Fruit fly (Drosophila melanogaster) whole organism, embryonic: ENCODE measurements around the gene klar.

Experiments
- Adf1 ChIP-seq: fragments of 200-800 bp; sonication (Bioruptor generic); IDR thresholded peaks from 2 replicates; pipeline ENCODE4 v1.3.6; 2022; ENCODE audit warnings: missing biosample characterization, missing genetic modification characterization
- Atf3 ChIP-seq: fragments of 200-800 bp; sonication (Bioruptor generic); optimal IDR thresholded peaks from 3 replicates; lab custom pipeline; 2016; ENCODE audit warnings: missing biosample characterization, missing genetic modification characterization
- BtbVII ChIP-seq: fragments of 200-800 bp; sonication (Bioruptor generic); optimal IDR thresholded peaks from 3 replicates; lab custom pipeline; 2017; ENCODE audit warnings: missing biosample characterization, mild to moderate bottlenecking, missing genetic modification characterization
- C15 ChIP-seq: fragments of 200-800 bp; sonication (Bioruptor generic); IDR thresholded peaks from 3 replicates; pipeline ENCODE4 v1.3.6; 2022; ENCODE audit warnings: missing biosample characterization, missing genetic modification characterization
- CG12391 ChIP-seq: fragments of 200-800 bp; sonication (Bioruptor generic); optimal IDR thresholded peaks from 3 replicates; lab custom pipeline; 2018; ENCODE audit warnings: missing biosample characterization, mild to moderate bottlenecking, missing genetic modification characterization, moderate library complexity
- CG13424 ChIP-seq: fragments of 200-800 bp; sonication (Bioruptor generic); optimal IDR thresholded peaks from 2 replicates; lab custom pipeline; 2019; ENCODE audit warnings: missing biosample characterization, mild to moderate bottlenecking, missing genetic modification characterization, moderate library complexity
- CG13894 ChIP-seq: fragments of 200-800 bp; sonication (Bioruptor generic); optimal IDR thresholded peaks from 3 replicates; lab custom pipeline; 2018; ENCODE audit warnings: missing biosample characterization, mild to moderate bottlenecking, missing genetic modification characterization, moderate library complexity
- CG15601 ChIP-seq: fragments of 200-800 bp; sonication (Bioruptor generic); optimal IDR thresholded peaks from 3 replicates; lab custom pipeline; 2019; ENCODE audit warnings: missing biosample characterization, mild to moderate bottlenecking, missing genetic modification characterization, moderate library complexity
- CG17328 ChIP-seq: fragments of 200-800 bp; sonication (Bioruptor generic); IDR thresholded peaks from 2 replicates; pipeline ENCODE4 v1.3.6; 2022; ENCODE audit warnings: missing biosample characterization, missing genetic modification characterization
- CG17359 ChIP-seq: fragments of 200-800 bp; sonication (Bioruptor generic); optimal IDR thresholded peaks from 3 replicates; lab custom pipeline; 2018; ENCODE audit warnings: missing biosample characterization, mild to moderate bottlenecking, missing genetic modification characterization, moderate library complexity
- CG17385 ChIP-seq: fragments of 200-800 bp; sonication (Bioruptor generic); optimal IDR thresholded peaks from 3 replicates; lab custom pipeline; 2018; ENCODE audit warnings: missing biosample characterization, mild to moderate bottlenecking, missing genetic modification characterization
- CG4730 ChIP-seq: fragments of 200-800 bp; sonication (Bioruptor generic); IDR thresholded peaks from 2 replicates; pipeline ENCODE4 v1.3.6; 2022; ENCODE audit warnings: missing biosample characterization, missing genetic modification characterization
- CG6813 ChIP-seq: fragments of 200-800 bp; sonication (Bioruptor generic); optimal IDR thresholded peaks from 2 replicates; lab custom pipeline; 2017; ENCODE audit warnings: missing biosample characterization, missing genetic modification characterization, mild to moderate bottlenecking, moderate library complexity, missing genetic modification reagents
- CG7556 ChIP-seq: fragments of 200-800 bp; sonication (Bioruptor generic); optimal IDR thresholded peaks from 2 replicates; lab custom pipeline; 2017; ENCODE audit warnings: missing biosample characterization, mild to moderate bottlenecking, missing genetic modification characterization
- CG9797 ChIP-seq: fragments of 200-800 bp; sonication (Bioruptor generic); optimal IDR thresholded peaks from 3 replicates; lab custom pipeline; 2018; ENCODE audit warnings: missing biosample characterization, mild to moderate bottlenecking, missing genetic modification characterization
- CrebB ChIP-seq: fragments of 200-800 bp; sonication (Bioruptor generic); optimal IDR thresholded peaks from 3 replicates; lab custom pipeline; 2018; ENCODE audit warnings: missing biosample characterization, mild to moderate bottlenecking, missing genetic modification characterization
- Fer1 ChIP-seq: fragments of 200-800 bp; sonication (Bioruptor generic); optimal IDR thresholded peaks from 2 replicates; lab custom pipeline; 2017; ENCODE audit warnings: missing biosample characterization, mild to moderate bottlenecking, missing genetic modification characterization
- H15 ChIP-seq: fragments of 200-800 bp; sonication (Bioruptor generic); IDR thresholded peaks from 3 replicates; pipeline ENCODE4 v1.3.6; 2022; ENCODE audit warnings: missing biosample characterization, missing genetic modification characterization
- Hmr ChIP-seq: fragments of 200-800 bp; sonication (Bioruptor generic); optimal IDR thresholded peaks from 3 replicates; lab custom pipeline; 2017; ENCODE audit warnings: mild to moderate bottlenecking, missing biosample characterization, missing genetic modification reagents, missing genetic modification characterization
- Hsf ChIP-seq: fragments of 200-800 bp; sonication (Bioruptor generic); optimal IDR thresholded peaks from 3 replicates; lab custom pipeline; 2016; ENCODE audit warnings: missing biosample characterization, missing genetic modification characterization
- MBD-R2 ChIP-seq: fragments of 200-800 bp; sonication (Bioruptor generic); IDR thresholded peaks from 2 replicates; pipeline ENCODE4 v1.3.6; 2022; ENCODE audit warnings: missing biosample characterization, missing genetic modification characterization
- Med ChIP-seq: fragments of 200-800 bp; sonication (Bioruptor generic); peaks from one replicate; lab custom pipeline; 2016; ENCODE audit warnings: missing biosample characterization, missing genetic modification characterization, mild to moderate bottlenecking, inconsistent platforms, moderate library complexity
- Mrtf ChIP-seq: fragments of 200-800 bp; sonication (Bioruptor generic); IDR thresholded peaks from 3 replicates; pipeline ENCODE4 v1.3.6; 2022; ENCODE audit warnings: missing biosample characterization, missing genetic modification characterization
- NC2β ChIP-seq: fragments of 200-800 bp; sonication (Bioruptor generic); optimal IDR thresholded peaks from 2 replicates; lab custom pipeline; 2016; ENCODE audit warnings: missing biosample characterization, missing genetic modification characterization
- Nf-YB ChIP-seq: fragments of 200-800 bp; sonication (Bioruptor generic); optimal IDR thresholded peaks from 3 replicates; lab custom pipeline; 2019; ENCODE audit warnings: missing biosample characterization, mild to moderate bottlenecking, missing genetic modification characterization, moderate library complexity
- ase ChIP-seq: fragments of 200-800 bp; sonication (Bioruptor generic); IDR thresholded peaks from 3 replicates; pipeline ENCODE4 v1.3.6; 2022; ENCODE audit warnings: missing biosample characterization, missing genetic modification characterization
- btn ChIP-seq: fragments of 200-800 bp; sonication (Bioruptor generic); optimal IDR thresholded peaks from 2 replicates; lab custom pipeline; 2016; ENCODE audit warnings: missing biosample characterization, missing genetic modification characterization
- caup ChIP-seq: fragments of 200-800 bp; sonication (Bioruptor generic); optimal IDR thresholded peaks from 3 replicates; lab custom pipeline; 2017; ENCODE audit warnings: missing biosample characterization, mild to moderate bottlenecking, missing genetic modification characterization, moderate library complexity; ENCODE audit not compliant: severe bottlenecking
- ci ChIP-seq: fragments of 200-800 bp; sonication (Bioruptor generic); IDR thresholded peaks from 3 replicates; pipeline ENCODE4 v1.3.6; 2022; ENCODE audit warnings: missing biosample characterization, missing genetic modification characterization
- ems ChIP-seq: fragments of 200-800 bp; sonication (Bioruptor generic); optimal IDR thresholded peaks from 3 replicates; lab custom pipeline; 2016; ENCODE audit warnings: missing biosample characterization, missing genetic modification characterization
- fd96Cb ChIP-seq: fragments of 200-800 bp; sonication (Bioruptor generic); optimal IDR thresholded peaks from 2 replicates; lab custom pipeline; 2018; ENCODE audit warnings: missing biosample characterization, mild to moderate bottlenecking, missing genetic modification characterization, moderate library complexity
- ftz-f1 ChIP-seq: fragments of 200-800 bp; sonication (Bioruptor generic); optimal IDR thresholded peaks from 2 replicates; lab custom pipeline; 2016; ENCODE audit warnings: missing biosample characterization, missing genetic modification characterization
- kah ChIP-seq: fragments of 200-800 bp; sonication (Bioruptor generic); optimal IDR thresholded peaks from 2 replicates; lab custom pipeline; 2018; ENCODE audit warnings: missing biosample characterization, mild to moderate bottlenecking, missing genetic modification characterization
- lbe ChIP-seq: fragments of 200-800 bp; sonication (Bioruptor generic); optimal IDR thresholded peaks from 2 replicates; lab custom pipeline; 2016; ENCODE audit warnings: missing biosample characterization, mild to moderate bottlenecking, missing genetic modification characterization
- mirr ChIP-seq: fragments of 200-800 bp; sonication (Bioruptor generic); optimal IDR thresholded peaks from 3 replicates; lab custom pipeline; 2018; ENCODE audit warnings: missing biosample characterization, mild to moderate bottlenecking, missing genetic modification characterization
- nerfin-2 ChIP-seq: fragments of 200-800 bp; sonication (Bioruptor generic); IDR thresholded peaks from 2 replicates; pipeline ENCODE4 v1.3.6; 2022; ENCODE audit warnings: missing biosample characterization, missing genetic modification characterization; ENCODE audit not compliant: partially characterized antibody
- ranshi ChIP-seq: fragments of 200-800 bp; sonication (Bioruptor generic); IDR thresholded peaks from 2 replicates; pipeline ENCODE4 v1.3.6; 2022; ENCODE audit warnings: missing biosample characterization, missing genetic modification characterization
- scrt ChIP-seq: fragments of 200-800 bp; sonication (Bioruptor generic); optimal IDR thresholded peaks from 2 replicates; lab custom pipeline; 2018; ENCODE audit warnings: missing biosample characterization, mild to moderate bottlenecking, missing genetic modification characterization, moderate library complexity
- seq ChIP-seq: fragments of 200-800 bp; sonication (Bioruptor generic); IDR thresholded peaks from 2 replicates; pipeline ENCODE4 v1.3.6; 2022; ENCODE audit warnings: missing biosample characterization, missing genetic modification characterization
- sisA ChIP-seq: fragments of 200-800 bp; sonication (Bioruptor generic); IDR thresholded peaks from 2 replicates; pipeline ENCODE4 v1.3.6; 2022; ENCODE audit warnings: missing biosample characterization, missing genetic modification characterization
- slbo ChIP-seq: fragments of 200-800 bp; sonication (Bioruptor generic); IDR thresholded peaks from 2 replicates; pipeline ENCODE4 v1.3.6; 2022; ENCODE audit warnings: missing biosample characterization, missing genetic modification characterization
- tll ChIP-seq, 2 experiments: fragments of 200-800 bp in 1 of 2; fragments of >200 bp in 1 of 2; sonication (Bioruptor generic) in 1 of 2; optimal IDR thresholded peaks; 2 replicates each; lab custom pipeline; 2017 to 2019; ENCODE audit warnings: missing biosample characterization in 2 of 2, missing genetic modification characterization in 2 of 2, mild to moderate bottlenecking in 1 of 2, moderate library complexity in 1 of 2
- toy ChIP-seq: fragments of 200-800 bp; sonication (Bioruptor generic); IDR thresholded peaks from 2 replicates; pipeline ENCODE4 v1.3.6; 2022; ENCODE audit warnings: missing biosample characterization, missing genetic modification characterization
- twi ChIP-seq: fragments of 200-800 bp; optimal IDR thresholded peaks from 2 replicates; lab custom pipeline; 2019; ENCODE audit warnings: missing biosample characterization, mild to moderate bottlenecking, missing genetic modification characterization, moderate library complexity
- unpg ChIP-seq: fragments of 200-800 bp; sonication (Bioruptor generic); optimal IDR thresholded peaks from 3 replicates; lab custom pipeline; 2018; ENCODE audit warnings: missing biosample characterization, mild to moderate bottlenecking, missing genetic modification characterization, moderate library complexity
- vfl ChIP-seq: fragments of 200-800 bp; sonication (Bioruptor generic); optimal IDR thresholded peaks from 2 replicates; lab custom pipeline; 2016; ENCODE audit warnings: missing biosample characterization, missing genetic modification characterization
- zen ChIP-seq: fragments of 200-800 bp; sonication (Bioruptor generic); optimal IDR thresholded peaks from 3 replicates; lab custom pipeline; 2018; ENCODE audit warnings: missing biosample characterization, mild to moderate bottlenecking, missing genetic modification characterization, moderate library complexity
- zf30C ChIP-seq: fragments of 200-800 bp; sonication (Bioruptor generic); optimal IDR thresholded peaks from 3 replicates; lab custom pipeline; 2018; ENCODE audit warnings: missing biosample characterization, mild to moderate bottlenecking, missing genetic modification characterization

The klar gene

DNA sequence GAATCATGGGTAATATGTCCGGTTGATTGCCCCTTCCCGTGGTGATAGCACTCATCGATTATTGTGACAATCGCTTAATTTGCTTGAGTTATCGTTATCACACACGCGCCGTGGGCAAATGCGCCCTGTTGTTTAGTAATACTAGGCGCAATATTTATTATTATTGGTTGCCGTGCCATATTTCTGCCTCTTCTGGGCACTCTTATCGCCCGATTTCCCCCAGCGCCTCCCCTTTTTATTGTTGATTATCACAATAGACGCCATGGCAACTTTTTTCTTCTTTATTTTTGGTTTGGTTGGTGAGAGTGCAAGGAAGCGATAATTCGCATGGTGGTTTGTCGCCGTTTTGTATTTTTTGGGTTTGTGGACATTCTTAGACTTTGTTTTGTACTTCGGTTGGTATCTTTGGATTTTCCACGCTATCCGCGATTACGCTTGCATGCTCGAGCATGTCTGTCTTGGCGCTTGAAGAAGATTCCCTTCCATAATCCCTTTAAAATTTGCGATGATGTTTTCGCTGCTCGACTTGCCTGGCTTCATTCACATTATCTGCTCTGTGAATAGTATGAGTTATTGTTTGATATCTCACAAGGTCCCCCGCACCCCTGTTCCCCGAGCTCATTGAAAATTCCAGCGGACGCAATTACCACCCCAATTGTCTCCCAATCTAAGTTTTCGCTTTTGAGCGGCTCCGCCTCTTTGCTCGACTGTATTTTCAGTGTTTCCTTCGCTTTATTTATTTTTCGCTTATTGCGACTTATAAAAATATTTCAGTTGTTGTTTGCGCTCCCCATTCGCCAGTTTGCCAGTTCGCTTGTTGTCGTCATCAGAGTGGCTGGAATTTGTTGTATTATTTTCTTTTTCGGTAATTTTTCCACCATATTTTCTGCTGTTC, 8.1 kb upstream of the klar start (continued):
- TF ChIP-seq zf30C (GFP tag; lab: Kevin White, UChicago) (no peak), scrt (GFP tag; lab: Kevin White, UChicago) (peak; percentile 32), CG17385 (GFP tag; lab: Kevin White, UChicago) (peak; percentile 55), unpg (GFP tag; lab: Kevin White, UChicago) (no peak), ci (GFP tag; lab: Robert Waterston, UW) (0 out of 3 replicates have a peak, but pooled peaks have one; percentile 31), C15 (GFP tag; lab: Robert Waterston, UW) (no peak), CG17359 (peak; percentile 4), CG6813 (GFP tag; lab: Kevin White, UChicago) (peak; percentile 34), mirr (GFP tag; lab: Kevin White, UChicago) (peak; percentile 77), seq (peak; percentile 22; the same call in 1 of the 2 replicates), Adf1 (no peak; the same call in 1 of the 2 replicates), tll (GFP tag; optimal IDR thresholded peaks at IDR 0.05; lab: Kevin White, UChicago) (no peak), zen (no peak), slbo (GFP tag; lab: Robert Waterston, UW) (0 out of 2 replicates have a peak, but pooled peaks have one; percentile 6), ftz-f1 (GFP tag; lab: Kevin White, UChicago) (peak; percentile 11), CG17328 (GFP tag; lab: Robert Waterston, UW) (no peak), twi (tag; lab: Kevin White, UChicago) (no peak), MBD-R2 (no peak), CG13894 (peak; percentile 69), Nf-YB (GFP tag; lab: Kevin White, UChicago) (no peak), BtbVII (GFP tag; lab: Kevin White, UChicago) (peak; percentile 60), ems (GFP tag; lab: Kevin White, UChicago) (no peak), Mrtf (GFP tag; lab: Robert Waterston, UW) (no peak), CG13424 (tag; lab: Kevin White, UChicago) (no peak), Atf3 (GFP tag; lab: Kevin White, UChicago) (no peak), Med (GFP tag; lab: Kevin White, UChicago) (peak; percentile 77), CrebB (tag; lab: Kevin White, UChicago) (no peak), lbe (GFP tag; lab: Kevin White, UChicago) (peak; percentile 63), NC2β (GFP tag; lab: Kevin White, UChicago) (no peak), ranshi (GFP tag; lab: Robert Waterston, UW) (no peak), fd96Cb (tag; lab: Kevin White, UChicago) (no peak), CG7556 (GFP tag; lab: Kevin White, UChicago) (no peak), nerfin-2 (GFP tag; lab: Robert Waterston, UW) (0 out of 2 replicates have a peak, but pooled peaks have one; percentile 39), ase (GFP tag; lab: Robert Waterston, UW) (no peak), caup (peak; percentile 12), kah (GFP tag; lab: Kevin White, UChicago) (no peak), sisA (GFP tag; lab: Robert Waterston, UW) (no peak), Fer1 (GFP tag; lab: Kevin White, UChicago) (peak; percentile 38), btn (no peak), Hsf (GFP tag; lab: Kevin White, UChicago) (no peak), Hmr (peak; percentile 69), CG15601 (no peak), H15 (no peak), vfl (no peak), CG9797 (no peak), CG4730 (GFP tag; lab: Robert Waterston, UW) (no peak), toy (GFP tag; lab: Robert Waterston, UW) (no peak), CG12391 (tag; lab: Kevin White, UChicago) (no peak)
